Fruit fly (Drosophila melanogaster) whole organism, embryonic: ENCODE results near the gene sbr.

Source experiments
- B-H2 ChIP-seq: fragments of 200-800 bp; sonication (Bioruptor generic); optimal IDR thresholded peaks from 2 replicates; lab custom pipeline; 2018; ENCODE audit warnings: missing biosample characterization, mild to moderate bottlenecking, missing genetic modification characterization
- C15 ChIP-seq: fragments of 200-800 bp; sonication (Bioruptor generic); IDR thresholded peaks from 3 replicates; pipeline ENCODE4 v1.3.6; 2022; ENCODE audit warnings: missing biosample characterization, missing genetic modification characterization
- CG10654 ChIP-seq: fragments of 200-800 bp; sonication (Bioruptor generic); optimal IDR thresholded peaks from 2 replicates; lab custom pipeline; 2016; ENCODE audit warnings: missing biosample characterization, missing genetic modification characterization
- CG11695 ChIP-seq: fragments of 200-800 bp; sonication (Bioruptor generic); IDR thresholded peaks from 3 replicates; pipeline ENCODE4 v1.3.6; 2022; ENCODE audit warnings: missing biosample characterization, missing genetic modification characterization
- CG12236 ChIP-seq: fragments of 200-800 bp; sonication (Bioruptor generic); optimal IDR thresholded peaks from 2 replicates; lab custom pipeline; 2016; ENCODE audit warnings: missing biosample characterization, missing genetic modification characterization
- CG12299 ChIP-seq: fragments of 200-800 bp; sonication (Bioruptor generic); optimal IDR thresholded peaks from 2 replicates; lab custom pipeline; 2018; ENCODE audit warnings: missing biosample characterization, mild to moderate bottlenecking, missing genetic modification characterization
- CG12391 ChIP-seq: fragments of 200-800 bp; sonication (Bioruptor generic); optimal IDR thresholded peaks from 3 replicates; lab custom pipeline; 2018; ENCODE audit warnings: missing biosample characterization, mild to moderate bottlenecking, missing genetic modification characterization, moderate library complexity
- CG16815 ChIP-seq: fragments of 200-800 bp; sonication (Bioruptor generic); optimal IDR thresholded peaks from 3 replicates; lab custom pipeline; 2017; ENCODE audit warnings: missing biosample characterization, mild to moderate bottlenecking, missing genetic modification characterization
- CG18262 ChIP-seq: fragments of 200-800 bp; optimal IDR thresholded peaks from 3 replicates; lab custom pipeline; 2019; ENCODE audit warnings: missing biosample characterization, mild to moderate bottlenecking, missing genetic modification characterization, moderate library complexity
- CG2120 ChIP-seq: fragments of 200-800 bp; sonication (Bioruptor generic); optimal IDR thresholded peaks from 3 replicates; lab custom pipeline; 2016; ENCODE audit warnings: missing biosample characterization, missing genetic modification characterization
- CG2875 ChIP-seq: fragments of 200-800 bp; sonication (Bioruptor generic); optimal IDR thresholded peaks from 2 replicates; lab custom pipeline; 2017; ENCODE audit warnings: missing biosample characterization, mild to moderate bottlenecking, missing genetic modification characterization, missing genetic modification reagents
- CG2889 ChIP-seq: fragments of 200-800 bp; sonication (Bioruptor generic); IDR thresholded peaks from 3 replicates; pipeline ENCODE4 v1.3.6; 2022; ENCODE audit warnings: missing biosample characterization, missing genetic modification characterization
- CG4282 ChIP-seq: fragments of 200-800 bp; sonication (Bioruptor generic); optimal IDR thresholded peaks from 2 replicates; lab custom pipeline; 2016; ENCODE audit warnings: missing biosample characterization, missing genetic modification characterization
- CG5180 ChIP-seq: fragments of 200-800 bp; sonication (Bioruptor generic); optimal IDR thresholded peaks from 3 replicates; lab custom pipeline; 2017; ENCODE audit warnings: missing biosample characterization, missing genetic modification characterization, mild to moderate bottlenecking, moderate library complexity, missing genetic modification reagents
- CG6791 ChIP-seq: fragments of 200-800 bp; sonication (Bioruptor generic); IDR thresholded peaks from 3 replicates; pipeline ENCODE4 v1.3.6; 2022; ENCODE audit warnings: missing biosample characterization, missing genetic modification characterization; ENCODE audit not compliant: partially characterized antibody
- CG7271 ChIP-seq: fragments of 200-800 bp; sonication (Bioruptor generic); optimal IDR thresholded peaks from 2 replicates; lab custom pipeline; 2018; ENCODE audit warnings: missing biosample characterization, mild to moderate bottlenecking, missing genetic modification characterization, moderate library complexity
- CG7786 ChIP-seq: fragments of 200-800 bp; sonication (Bioruptor generic); optimal IDR thresholded peaks from 2 replicates; lab custom pipeline; 2016; ENCODE audit warnings: missing biosample characterization, missing genetic modification characterization
- CG9437 ChIP-seq: fragments of 200-800 bp; sonication (Bioruptor generic); optimal IDR thresholded peaks from 2 replicates; lab custom pipeline; 2018; ENCODE audit warnings: missing biosample characterization, mild to moderate bottlenecking, missing genetic modification characterization
- D19A ChIP-seq: fragments of 200-800 bp; optimal IDR thresholded peaks from 3 replicates; lab custom pipeline; 2019; ENCODE audit warnings: missing biosample characterization, mild to moderate bottlenecking, missing genetic modification characterization, moderate library complexity
- Hr78 ChIP-seq, 2 experiments: fragments of 200-800 bp in 1 of 2; fragments of >200 bp in 1 of 2; sonication (Bioruptor generic) in 1 of 2; optimal IDR thresholded peaks; 2 replicates each; lab custom pipeline; 2017 to 2019; ENCODE audit warnings: missing biosample characterization in 2 of 2, missing genetic modification characterization in 2 of 2, mild to moderate bottlenecking in 1 of 2, moderate library complexity in 1 of 2
- Lhr ChIP-seq: fragments of 200-800 bp; sonication (Bioruptor generic); optimal IDR thresholded peaks from 3 replicates; lab custom pipeline; 2017; ENCODE audit warnings: mild to moderate bottlenecking, missing biosample characterization, missing genetic modification reagents, missing genetic modification characterization
- MESR4 ChIP-seq: fragments of 200-800 bp; sonication (Bioruptor generic); optimal IDR thresholded peaks from 2 replicates; lab custom pipeline; 2018; ENCODE audit warnings: missing biosample characterization, mild to moderate bottlenecking, missing genetic modification characterization, moderate library complexity
- Oli ChIP-seq: fragments of 200-800 bp; sonication (Bioruptor generic); optimal IDR thresholded peaks from 2 replicates; lab custom pipeline; 2018; ENCODE audit warnings: missing biosample characterization, mild to moderate bottlenecking, missing genetic modification characterization, moderate library complexity
- Six4 ChIP-seq: fragments of 200-800 bp; sonication (Bioruptor generic); optimal IDR thresholded peaks from 2 replicates; lab custom pipeline; 2016; ENCODE audit warnings: missing biosample characterization, missing genetic modification characterization
- Xbp1 ChIP-seq: fragments of 200-800 bp; sonication (Bioruptor generic); optimal IDR thresholded peaks from 3 replicates; lab custom pipeline; 2016; ENCODE audit warnings: missing biosample characterization, mild to moderate bottlenecking, missing genetic modification characterization
- bab2 ChIP-seq: fragments of 200-800 bp; sonication (Bioruptor generic); optimal IDR thresholded peaks from 2 replicates; lab custom pipeline; 2016; ENCODE audit warnings: missing biosample characterization, missing genetic modification characterization
- cg ChIP-seq: fragments of 200-800 bp; sonication (Bioruptor generic); optimal IDR thresholded peaks from 3 replicates; lab custom pipeline; 2019; ENCODE audit warnings: missing biosample characterization, mild to moderate bottlenecking, missing genetic modification characterization, moderate library complexity
- ci ChIP-seq: fragments of 200-800 bp; sonication (Bioruptor generic); IDR thresholded peaks from 3 replicates; pipeline ENCODE4 v1.3.6; 2022; ENCODE audit warnings: missing biosample characterization, missing genetic modification characterization
- da ChIP-seq: fragments of 200-800 bp; sonication (Bioruptor generic); optimal IDR thresholded peaks from 2 replicates; lab custom pipeline; 2016; ENCODE audit warnings: missing biosample characterization, missing genetic modification characterization
- dimm ChIP-seq: fragments of 200-800 bp; sonication (Bioruptor generic); IDR thresholded peaks from 2 replicates; pipeline ENCODE4 v1.3.6; 2022; ENCODE audit warnings: missing biosample characterization, missing genetic modification characterization
- dmrt11E ChIP-seq: fragments of 200-800 bp; sonication (Bioruptor generic); optimal IDR thresholded peaks from 3 replicates; lab custom pipeline; 2018; ENCODE audit warnings: missing biosample characterization, mild to moderate bottlenecking, missing genetic modification characterization, moderate library complexity
- fd64A ChIP-seq: fragments of 200-800 bp; sonication (Bioruptor generic); optimal IDR thresholded peaks from 3 replicates; lab custom pipeline; 2018; ENCODE audit warnings: missing biosample characterization, mild to moderate bottlenecking, missing genetic modification characterization
- fd96Cb ChIP-seq: fragments of 200-800 bp; sonication (Bioruptor generic); optimal IDR thresholded peaks from 2 replicates; lab custom pipeline; 2018; ENCODE audit warnings: missing biosample characterization, mild to moderate bottlenecking, missing genetic modification characterization, moderate library complexity
- fu2 ChIP-seq: fragments of 200-800 bp; sonication (Bioruptor generic); optimal IDR thresholded peaks from 2 replicates; lab custom pipeline; 2016; ENCODE audit warnings: missing biosample characterization, missing genetic modification characterization
- gcm2 ChIP-seq: fragments of 200-800 bp; sonication (Bioruptor generic); optimal IDR thresholded peaks from 2 replicates; lab custom pipeline; 2016; ENCODE audit warnings: missing biosample characterization, missing genetic modification characterization
- grn ChIP-seq: fragments of 200-800 bp; sonication (Bioruptor generic); optimal IDR thresholded peaks from 3 replicates; lab custom pipeline; 2017; ENCODE audit warnings: missing biosample characterization, missing genetic modification characterization
- hb ChIP-seq: fragments of 200-800 bp; sonication (Bioruptor generic); IDR thresholded peaks from 3 replicates; pipeline ENCODE4 v1.3.6; 2022; ENCODE audit warnings: missing biosample characterization, missing genetic modification characterization; ENCODE audit not compliant: partially characterized antibody
- her ChIP-seq: fragments of 200-800 bp; sonication (Bioruptor generic); optimal IDR thresholded peaks from 2 replicates; lab custom pipeline; 2016; ENCODE audit warnings: missing biosample characterization, missing genetic modification characterization
- hkb ChIP-seq, 2 experiments: fragments of 200-800 bp in 1 of 2; fragments of >200 bp in 1 of 2; sonication (Bioruptor generic) in 1 of 2; IDR thresholded peaks in 1 of 2; optimal IDR thresholded peaks in 1 of 2; 2 replicates each; pipeline versions ENCODE4 v1.3.6 to Lab custom; 2017 to 2022; ENCODE audit warnings: missing biosample characterization in 1 of 2, missing genetic modification characterization in 1 of 2
- jigr1 ChIP-seq: fragments of 200-800 bp; sonication (Bioruptor generic); IDR thresholded peaks from 3 replicates; pipeline ENCODE4 v1.3.6; 2022; ENCODE audit warnings: missing biosample characterization, missing genetic modification characterization
- lilli ChIP-seq: fragments of 200-800 bp; sonication (Bioruptor generic); optimal IDR thresholded peaks from 3 replicates; lab custom pipeline; 2016; ENCODE audit warnings: missing biosample characterization, missing genetic modification characterization
- onecut ChIP-seq: fragments of 200-800 bp; sonication (Bioruptor generic); IDR thresholded peaks from 2 replicates; pipeline ENCODE4 v1.3.6; 2022; ENCODE audit warnings: missing biosample characterization, missing genetic modification characterization
- pb ChIP-seq: fragments of 200-800 bp; sonication (Bioruptor generic); optimal IDR thresholded peaks from 3 replicates; lab custom pipeline; 2016; ENCODE audit warnings: missing biosample characterization, missing genetic modification characterization
- phol ChIP-seq: fragments of 200-800 bp; sonication (Bioruptor generic); optimal IDR thresholded peaks from 3 replicates; lab custom pipeline; 2018; ENCODE audit warnings: missing biosample characterization, mild to moderate bottlenecking, missing genetic modification characterization, moderate library complexity
- prd ChIP-seq, 3 experiments: fragments of >200 bp in 2 of 3; fragments of 200-800 bp in 1 of 3; sonication (Bioruptor generic) in 1 of 3; optimal IDR thresholded peaks in 2 of 3; IDR thresholded peaks in 1 of 3; 2 replicates in 2 of 3; 3 replicates in 1 of 3; pipeline versions ENCODE4 v1.3.6 to Lab custom; 2017 to 2022; ENCODE audit warnings: missing biosample characterization in 1 of 3, missing genetic modification characterization in 1 of 3
- ranshi ChIP-seq: fragments of 200-800 bp; sonication (Bioruptor generic); IDR thresholded peaks from 2 replicates; pipeline ENCODE4 v1.3.6; 2022; ENCODE audit warnings: missing biosample characterization, missing genetic modification characterization
- slp2 ChIP-seq: fragments of 200-800 bp; sonication (Bioruptor generic); optimal IDR thresholded peaks from 2 replicates; lab custom pipeline; 2016; ENCODE audit warnings: missing biosample characterization, missing genetic modification characterization
- tap ChIP-seq: fragments of 200-800 bp; optimal IDR thresholded peaks from 3 replicates; lab custom pipeline; 2019; ENCODE audit warnings: missing biosample characterization, mild to moderate bottlenecking, missing genetic modification characterization, moderate library complexity
- unpg ChIP-seq: fragments of 200-800 bp; sonication (Bioruptor generic); optimal IDR thresholded peaks from 3 replicates; lab custom pipeline; 2018; ENCODE audit warnings: missing biosample characterization, mild to moderate bottlenecking, missing genetic modification characterization, moderate library complexity
- vnd ChIP-seq: fragments of 200-800 bp; sonication (Bioruptor generic); IDR thresholded peaks from 3 replicates; pipeline ENCODE4 v1.3.6; 2022; ENCODE audit warnings: missing biosample characterization, missing genetic modification characterization; ENCODE audit not compliant: partially characterized antibody

Gene sbr

DNA sequence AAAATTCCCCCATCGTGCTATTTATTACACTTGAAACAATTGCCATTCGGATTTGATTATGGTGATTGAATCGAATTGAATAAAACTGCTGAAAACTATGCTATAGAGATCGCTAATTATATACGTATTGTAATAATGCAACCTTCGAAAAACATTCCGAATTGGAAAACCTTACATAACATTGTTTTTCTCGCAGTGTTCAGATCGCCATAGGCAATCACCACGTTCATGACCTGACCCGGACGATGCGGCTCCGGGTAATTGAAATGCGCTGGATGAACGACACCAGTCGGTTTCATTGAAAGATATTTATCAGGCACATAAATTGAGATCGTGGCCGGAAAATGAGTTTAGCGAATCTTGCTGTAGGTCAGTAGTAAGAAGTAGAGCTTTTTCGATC is 35.9 kb upstream of the sbr start (continued):
- TF ChIP-seq phol (tag; lab: Kevin White, UChicago) (peak; percentile 17), CG12299 (tag; lab: Kevin White, UChicago) (no peak), CG4282 (GFP tag; lab: Kevin White, UChicago) (no peak), Lhr (GFP tag; lab: Kevin White, UChicago) (no peak), unpg (GFP tag; lab: Kevin White, UChicago) (peak; percentile 29), CG2120 (GFP tag; lab: Kevin White, UChicago) (no peak), MESR4 (GFP tag; lab: Kevin White, UChicago) (no peak), her (GFP tag; lab: Kevin White, UChicago) (no peak), fu2 (no peak), CG9437 (GFP tag; lab: Kevin White, UChicago) (no peak), jigr1 (GFP tag; lab: Robert Waterston, UW) (no peak), CG12391 (peak; percentile 26), dimm (GFP tag; lab: Robert Waterston, UW) (no peak), CG2889 (no peak), Six4 (GFP tag; lab: Kevin White, UChicago) (no peak), cg (GFP tag; lab: Kevin White, UChicago) (no peak), ci (GFP tag; lab: Robert Waterston, UW) (no peak), hkb (optimal IDR thresholded peaks at IDR 0.05; lab: Kevin White, UChicago) (no peak), hkb (GFP tag; IDR thresholded peaks at IDR 0.05; lab: Robert Waterston, UW) (no peak), fd64A (no peak), CG10654 (no peak), CG7271 (no peak), hb (GFP tag; lab: Robert Waterston, UW) (no peak), pb (GFP tag; lab: Kevin White, UChicago) (no peak), CG6791 (no peak), slp2 (no peak), CG16815 (GFP tag; lab: Kevin White, UChicago) (no peak), Oli (tag; lab: Kevin White, UChicago) (peak; percentile 23), onecut (no peak), tap (no peak), Xbp1 (peak; percentile 19), lilli (GFP tag; lab: Kevin White, UChicago) (no peak), dmrt11E (tag; lab: Kevin White, UChicago) (peak; percentile 16), prd (optimal IDR thresholded peaks at IDR 0.05; lab: Kevin White, UChicago) (no peak), prd (GFP tag; IDR thresholded peaks at IDR 0.05; lab: Robert Waterston, UW) (peak; percentile 40; the same call in 1 of the 3 replicates), CG7786 (GFP tag; lab: Kevin White, UChicago) (no peak), ranshi (GFP tag; lab: Robert Waterston, UW) (no peak), grn (GFP tag; lab: Kevin White, UChicago) (no peak), da (GFP tag; lab: Kevin White, UChicago) (no peak), Hr78 (GFP tag; optimal IDR thresholded peaks at IDR 0.05; lab: Kevin White, UChicago) (peak in 1 of 2 experiments; percentile 1), bab2 (GFP tag; lab: Kevin White, UChicago) (no peak), CG11695 (GFP tag; lab: Robert Waterston, UW) (no peak), CG12236 (GFP tag; lab: Kevin White, UChicago) (no peak), C15 (GFP tag; lab: Robert Waterston, UW) (no peak), gcm2 (GFP tag; lab: Kevin White, UChicago) (no peak), fd96Cb (tag; lab: Kevin White, UChicago) (peak; percentile 8), D19A (tag; lab: Kevin White, UChicago) (no peak), CG2875 (GFP tag; lab: Kevin White, UChicago) (no peak), CG5180 (GFP tag; lab: Kevin White, UChicago) (no peak), CG18262 (tag; lab: Kevin White, UChicago) (no peak), B-H2 (no peak), vnd (GFP tag; lab: Robert Waterston, UW) (no peak)
